Worm (Caenorhabditis elegans): ENCODE data around the gene clec-156.

DNA sequence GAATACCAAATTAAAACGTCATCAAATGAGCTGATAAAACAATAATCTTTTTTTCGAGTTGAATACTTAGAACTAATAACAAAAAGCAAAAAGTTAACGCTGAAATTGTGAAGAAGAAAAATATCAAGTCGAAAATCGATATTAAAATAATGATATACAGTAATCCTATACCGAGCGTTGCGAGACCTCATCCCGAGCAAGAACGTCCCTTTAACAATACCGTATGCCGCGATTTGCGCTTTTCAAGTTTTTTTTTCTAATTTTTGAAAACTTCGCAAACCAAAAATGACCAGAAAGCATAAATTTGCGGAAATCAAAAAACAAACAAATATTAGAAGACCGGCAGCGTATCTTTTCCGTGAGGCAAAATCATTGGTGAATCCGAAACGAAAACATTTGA is 48.9 kb upstream of the clec-156 start, which contains the start of gene F26F4.5:
- TF ChIP-seq lin-11 (tag; optimal IDR thresholded peaks at IDR 0.05), result no peak
- no peak for TF ChIP-seq gmeb-1 (tag; optimal IDR thresholded peaks at IDR 0.05)
- no peak for TF ChIP-seq unc-39 (tag; optimal IDR thresholded peaks at IDR 0.05)
- TF ChIP-seq nhr-11 (tag; optimal IDR thresholded peaks at IDR 0.05), result no peak
- no peak for TF ChIP-seq ztf-11 (tag; optimal IDR thresholded peaks at IDR 0.05)
- no peak for TF ChIP-seq nhr-129 (tag; optimal IDR thresholded peaks at IDR 0.05)
- TF ChIP-seq ceh-82 (tag; optimal IDR thresholded peaks at IDR 0.05), result no peak
- no peak for TF ChIP-seq lsy-2 (tag; optimal IDR thresholded peaks at IDR 0.05)
- TF ChIP-seq ama-1 (optimal IDR thresholded peaks at IDR 0.05), result no peak
- TF ChIP-seq elt-3 (tag; optimal IDR thresholded peaks at IDR 0.05), result no peak
- TF ChIP-seq zag-1 (tag; optimal IDR thresholded peaks at IDR 0.05), result no peak
